Worm (Caenorhabditis elegans) whole organism, dauer: ENCODE measurements around the gene amt-2.

Experiments used
- unc-62 ChIP-seq: sonication (generic microtip); optimal IDR thresholded peaks from 2 replicates; lab custom pipeline; 2017; ENCODE audit warnings: missing biosample characterization, missing genetic modification reagents, missing genetic modification characterization

Gene amt-2

DNA sequence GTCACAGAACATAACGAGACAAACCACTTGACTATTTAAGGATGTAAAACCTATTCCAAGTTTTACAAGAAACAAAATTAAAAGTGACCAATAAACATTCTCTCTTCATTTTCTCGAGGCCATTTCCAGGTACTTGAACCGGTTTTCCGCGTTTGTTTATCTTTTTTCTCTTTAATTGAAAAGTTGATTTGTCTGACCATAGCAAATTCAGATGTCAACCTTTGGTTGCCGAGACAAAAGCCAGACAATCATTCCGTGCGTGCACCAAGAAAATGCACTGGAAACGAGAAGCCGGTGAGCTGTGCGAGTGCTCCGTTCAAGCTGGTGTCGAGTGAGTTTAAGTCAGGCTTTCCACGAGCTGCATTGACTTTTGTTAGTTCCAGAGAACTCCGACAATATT lies 39.9 kb downstream of the amt-2 start:
- TF ChIP-seq unc-62 (GFP tag; lab: Kevin White, UChicago), result no peak

DNA sequence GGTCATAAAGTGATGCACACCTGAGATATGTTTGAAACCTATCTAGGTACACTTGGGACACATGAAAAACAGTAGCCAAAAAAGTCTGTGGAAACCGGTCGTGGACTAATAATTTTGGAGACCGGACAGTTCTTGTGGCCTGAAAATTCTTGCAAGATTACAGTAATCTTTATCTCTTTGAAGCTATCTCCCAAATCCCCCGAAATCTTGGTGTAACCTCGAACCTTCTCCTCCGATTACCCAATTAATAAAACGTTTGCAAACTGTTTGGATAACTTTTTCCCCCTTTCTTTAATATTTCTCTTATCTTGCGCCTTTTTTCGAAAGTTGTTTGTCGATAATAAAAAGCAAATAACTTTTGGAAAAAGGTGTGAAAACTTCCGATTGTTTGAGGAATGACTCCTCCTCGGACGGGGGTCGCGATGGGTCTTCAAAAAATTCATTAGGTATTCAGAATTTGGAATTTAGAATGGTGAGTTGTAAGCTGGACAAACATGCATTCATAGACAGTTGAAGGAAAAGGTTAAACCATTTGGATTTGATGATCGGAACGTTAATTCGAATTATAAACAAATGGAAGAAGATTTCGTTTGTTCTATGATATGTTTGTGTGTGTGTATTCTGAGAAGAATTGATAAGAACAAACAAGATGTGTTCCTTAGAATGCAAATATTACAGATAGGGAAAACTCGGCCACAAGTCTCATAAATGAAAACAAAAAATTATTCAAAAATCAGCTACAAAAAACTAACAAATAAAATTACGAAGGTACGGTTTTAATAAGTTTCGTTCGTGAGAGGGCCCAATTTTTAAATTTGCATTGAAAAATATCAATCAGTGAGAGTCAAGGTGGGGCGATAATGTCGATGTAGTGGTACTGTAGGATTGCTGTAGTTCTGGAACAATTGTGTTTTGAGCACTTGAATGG lies 40.9 kb downstream of the amt-2 start:
- no peak for TF ChIP-seq unc-62 (GFP tag; lab: Kevin White, UChicago)

DNA sequence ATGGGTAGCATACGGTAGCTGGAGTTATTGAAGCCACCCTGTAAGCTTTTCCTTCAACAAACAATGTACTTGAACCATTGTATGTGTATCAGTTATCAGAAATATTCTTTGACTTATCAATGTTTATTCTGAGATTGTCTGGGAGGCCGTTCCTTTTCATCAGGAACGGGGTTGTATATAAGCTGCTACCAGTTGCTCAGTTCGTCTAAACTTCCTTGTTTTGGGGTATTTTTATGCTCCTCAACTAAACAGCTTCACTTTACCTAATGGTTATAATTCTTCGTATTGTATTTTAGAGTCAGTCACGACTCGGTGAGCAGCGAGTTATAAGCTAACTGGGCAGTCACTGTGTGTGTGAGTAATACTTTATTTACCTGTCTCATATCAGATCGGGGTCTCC lies 43.5 kb downstream of the amt-2 start:
- no peak for TF ChIP-seq unc-62 (GFP tag; lab: Kevin White, UChicago)

DNA sequence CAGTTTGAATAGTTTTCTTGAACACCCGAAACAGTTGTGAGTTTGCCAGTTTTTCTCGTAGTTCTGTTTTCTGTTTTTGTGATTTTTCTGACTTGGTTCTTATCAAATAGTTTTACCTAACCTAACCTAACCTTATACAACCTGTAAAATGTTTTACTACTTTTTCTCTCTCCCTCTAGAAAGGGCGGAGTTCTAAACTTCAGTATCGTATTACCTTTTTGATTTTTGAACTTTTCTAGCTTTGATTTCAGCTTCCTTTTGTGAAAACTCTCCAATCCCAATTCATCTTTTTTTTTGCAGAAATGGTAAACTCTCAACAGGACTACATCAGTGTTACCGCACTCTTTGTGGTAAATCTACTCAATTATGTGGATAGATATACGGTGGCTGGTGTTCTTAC lies 44.5 kb downstream of the amt-2 start, which contains the start of gene spin-2:
Gene spin-2 (plus strand): TSS at position 301 of the 400 bp plus-strand sequence.
- TF ChIP-seq unc-62 (GFP tag; lab: Kevin White, UChicago), result no peak

DNA sequence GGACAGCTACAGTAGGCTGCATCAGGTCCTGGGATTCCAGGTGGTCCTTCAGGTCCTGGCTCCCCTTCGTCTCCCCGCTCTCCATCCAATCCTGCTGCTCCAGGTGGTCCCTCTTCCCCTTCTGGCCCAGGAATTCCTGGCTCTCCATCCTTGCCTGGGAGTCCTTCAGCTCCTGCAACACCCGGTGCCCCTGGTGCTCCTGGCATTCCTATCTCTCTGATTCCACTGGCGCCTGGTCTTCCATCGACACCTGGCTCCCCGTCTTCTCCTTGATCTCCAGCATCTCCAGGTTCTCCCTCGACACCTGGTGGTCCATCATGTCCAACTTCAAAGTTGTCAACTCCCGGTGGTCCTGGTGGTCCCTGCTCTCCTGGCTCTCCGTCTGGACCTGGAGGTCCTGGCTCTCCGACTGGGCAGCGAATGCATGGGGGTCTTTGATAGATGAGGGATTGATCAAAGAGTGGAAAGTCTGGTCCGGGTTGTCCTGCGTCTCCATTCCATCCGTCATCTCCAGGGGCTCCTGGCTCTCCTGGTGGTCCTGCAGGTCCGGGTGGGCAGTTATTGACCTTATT lies 47.6 kb downstream of the amt-2 start:
- no peak for TF ChIP-seq unc-62 (GFP tag; lab: Kevin White, UChicago)

DNA sequence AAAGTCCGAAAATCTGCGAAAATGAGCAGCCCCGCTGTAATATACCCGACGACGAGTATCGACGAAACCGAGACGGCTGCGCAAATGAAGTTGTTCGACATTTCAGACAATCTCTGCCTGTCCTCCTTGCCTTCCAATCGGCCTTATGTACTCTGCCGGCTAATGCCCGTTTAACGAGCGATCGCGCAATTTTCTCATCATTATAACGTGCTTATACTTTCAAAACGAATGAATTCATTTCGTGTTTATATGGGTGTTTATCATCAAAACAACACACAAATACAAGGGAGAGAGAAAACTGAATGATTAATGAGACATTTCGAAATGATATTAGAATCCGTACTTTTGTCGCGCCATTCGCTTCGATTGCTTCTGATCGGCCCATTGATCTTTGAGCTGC lies 48.8 kb downstream of the amt-2 start, which contains the start of gene col-132:
Gene col-132 (minus strand): TSS at position 101 of the 400 bp plus-strand sequence.
- no peak for TF ChIP-seq unc-62 (GFP tag; lab: Kevin White, UChicago)

DNA sequence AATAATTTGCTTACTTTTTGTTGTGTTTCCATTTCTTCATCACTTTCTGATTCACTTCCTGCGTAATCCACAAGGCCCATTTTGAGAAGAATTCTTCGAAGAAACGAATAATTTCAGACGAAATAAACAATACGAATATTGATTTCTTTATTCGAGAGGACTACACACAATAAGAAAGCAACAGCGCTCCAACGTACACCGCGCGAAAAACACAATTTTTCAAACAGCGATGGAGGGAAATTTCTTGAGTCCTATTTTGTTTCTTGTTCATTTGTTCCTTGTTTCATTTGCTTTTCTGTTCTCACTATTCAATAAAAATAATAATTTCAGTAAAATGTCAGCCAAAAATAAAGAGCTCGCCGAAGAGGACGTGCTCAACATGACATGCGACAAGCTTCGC lies 51.5 kb downstream of the amt-2 start, which contains the start of the genes prcc-1 and C39E9.12:
Gene prcc-1 (minus strand): TSS at position 119 of the 400 bp plus-strand sequence.
Gene C39E9.12 (plus strand): TSS at position 331 of the 400 bp plus-strand sequence.
- no peak for TF ChIP-seq unc-62 (GFP tag; lab: Kevin White, UChicago)

DNA sequence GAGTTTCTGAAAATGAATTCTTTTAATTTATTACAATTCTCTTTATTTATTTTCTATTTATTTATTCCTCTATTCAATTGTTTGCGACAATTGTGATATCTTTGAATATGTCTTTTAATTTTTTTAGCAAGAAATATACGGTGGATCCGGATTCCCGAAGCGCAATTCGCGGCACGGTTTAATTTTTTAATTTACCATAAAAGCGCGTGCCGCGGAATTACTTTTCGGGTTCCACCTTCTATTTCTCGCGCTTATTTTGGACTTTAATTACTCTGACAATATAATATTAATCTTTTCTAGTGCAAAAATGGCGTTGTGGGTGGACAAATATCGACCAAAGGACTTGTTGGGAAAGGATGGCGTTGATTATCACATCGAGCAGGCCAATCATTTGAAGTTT lies 53.3 kb downstream of the amt-2 start, which contains the start of gene rfc-3:
Gene rfc-3 (plus strand): TSS at position 301 of the 400 bp plus-strand sequence.
- no peak for TF ChIP-seq unc-62 (GFP tag; lab: Kevin White, UChicago)
